Worm (Caenorhabditis elegans): ENCODE results near the gene C34C12.2.

C34C12.2 gene

DNA sequence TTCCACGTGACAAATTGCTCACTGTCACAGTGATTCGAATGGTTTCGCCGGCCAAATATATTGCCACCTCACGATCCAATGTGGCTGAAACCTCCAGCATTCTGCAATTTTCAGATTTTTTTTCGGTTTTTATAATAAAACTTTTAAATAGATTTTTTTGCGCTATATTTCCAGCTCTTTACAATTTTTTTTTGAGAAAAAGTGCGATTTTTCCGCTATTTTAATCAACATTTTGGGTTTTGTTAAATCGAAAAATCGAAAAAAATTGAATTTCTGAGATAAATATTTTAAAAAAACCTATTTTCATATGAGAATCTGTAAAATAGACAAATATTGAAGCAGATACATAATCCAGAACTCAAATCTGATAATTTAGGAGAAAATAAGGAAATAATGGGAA is 45.4 kb downstream of the C34C12.2 start, which contains the start of gene M01F1.9:
M01F1.9 (minus strand) TSS at position 101 of the 400 bp plus-strand sequence.
- TF ChIP-seq efl-3 (GFP tag; optimal IDR thresholded peaks at IDR 0.05), result no peak
- TF ChIP-seq efl-1 (optimal IDR thresholded peaks at IDR 0.05), result no peak
- TF ChIP-seq efl-1 (GFP tag; optimal IDR thresholded peaks at IDR 0.05 in 1 of 2), result peak in 1 of 2 experiments; percentile 54
- no peak for TF ChIP-seq lin-39 (tag; optimal IDR thresholded peaks at IDR 0.05)

DNA sequence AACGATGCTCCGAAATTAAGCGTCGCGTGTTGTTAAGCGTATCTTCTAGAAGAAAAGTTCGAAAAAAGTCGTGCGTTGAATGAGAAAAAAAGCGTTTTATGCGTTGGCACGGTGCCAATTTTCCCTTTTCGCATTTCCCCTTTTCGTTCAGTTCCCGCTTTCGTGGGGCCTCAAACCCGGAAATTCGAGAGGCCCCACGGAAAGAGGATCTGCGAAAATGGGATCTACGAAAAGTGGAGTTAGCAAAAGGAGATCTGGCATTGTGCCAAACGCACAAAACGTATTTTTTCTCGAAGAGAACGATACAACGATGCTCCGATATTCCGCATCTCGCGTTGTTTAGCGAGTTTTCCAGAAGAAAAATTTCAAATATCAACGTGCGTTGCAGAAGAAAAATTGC is 46.3 kb downstream of the C34C12.2 start:
- TF ChIP-seq swsn-7 (tag; optimal IDR thresholded peaks at IDR 0.05), result peak; percentile 3
- TF ChIP-seq sox-4 (tag; optimal IDR thresholded peaks at IDR 0.05), result no peak
- peak; percentile 42 for TF ChIP-seq tbx-2 (tag; optimal IDR thresholded peaks at IDR 0.05)
- TF ChIP-seq ceh-82 (tag; optimal IDR thresholded peaks at IDR 0.05), result peak in 2 of 3 experiments; percentile 5 to 18
- TF ChIP-seq nhr-47 (tag; optimal IDR thresholded peaks at IDR 0.05), result peak; percentile 52
- no peak for TF ChIP-seq fkh-10 (GFP tag; optimal IDR thresholded peaks at IDR 0.05)
- no peak for TF ChIP-seq elt-3 (tag; optimal IDR thresholded peaks at IDR 0.05)
- TF ChIP-seq nhr-71 (tag; optimal IDR thresholded peaks at IDR 0.05), result peak; percentile 33
- TF ChIP-seq nhr-90 (tag; optimal IDR thresholded peaks at IDR 0.05; ENCODE audit: poor library complexity), result peak; percentile 45
- TF ChIP-seq nhr-12 (tag; optimal IDR thresholded peaks at IDR 0.05), result no peak
- peak; percentile 22 to 80 for TF ChIP-seq efl-1 (optimal IDR thresholded peaks at IDR 0.05)
- TF ChIP-seq efl-1 (GFP tag; optimal IDR thresholded peaks at IDR 0.05 in 1 of 2), result peak; percentile 1 to 39
- peak; percentile 31 for TF ChIP-seq isw-1 (GFP tag; IDR thresholded peaks at IDR 0.05)
- TF ChIP-seq vab-15 (tag; optimal IDR thresholded peaks at IDR 0.05), result peak; percentile 65
- no peak for TF ChIP-seq zip-4 (GFP tag; optimal IDR thresholded peaks at IDR 0.05)
- peak in 1 of 2 experiments; percentile 18 for TF ChIP-seq lsy-2 (tag; optimal IDR thresholded peaks at IDR 0.05)
- peak; percentile 40; the same call in 1 of the 2 replicates for TF ChIP-seq nhr-19 (GFP tag; conservative IDR thresholded peaks at IDR 0.05)
- TF ChIP-seq C04F5.9 (tag; optimal IDR thresholded peaks at IDR 0.05), result no peak
- TF ChIP-seq fkh-8 (tag; optimal IDR thresholded peaks at IDR 0.05), result peak; percentile 23
- peak in 1 of 2 experiments; percentile 54 for TF ChIP-seq ztf-11 (tag; optimal IDR thresholded peaks at IDR 0.05)
- peak; percentile 78 for TF ChIP-seq unc-98 (GFP tag; IDR thresholded peaks at IDR 0.05)
- TF ChIP-seq rnt-1 (tag; optimal IDR thresholded peaks at IDR 0.05), result peak; percentile 60
- no peak for TF ChIP-seq mdl-1 (tag; optimal IDR thresholded peaks at IDR 0.05)
- peak; percentile 20 for TF ChIP-seq ceh-63 (GFP tag; optimal IDR thresholded peaks at IDR 0.05)
- no peak for TF ChIP-seq zag-1 (tag; optimal IDR thresholded peaks at IDR 0.05)
- peak; percentile 39 for TF ChIP-seq pax-3 (tag; optimal IDR thresholded peaks at IDR 0.05)
- peak; percentile 31 for TF ChIP-seq unc-86 (tag; optimal IDR thresholded peaks at IDR 0.05)

DNA sequence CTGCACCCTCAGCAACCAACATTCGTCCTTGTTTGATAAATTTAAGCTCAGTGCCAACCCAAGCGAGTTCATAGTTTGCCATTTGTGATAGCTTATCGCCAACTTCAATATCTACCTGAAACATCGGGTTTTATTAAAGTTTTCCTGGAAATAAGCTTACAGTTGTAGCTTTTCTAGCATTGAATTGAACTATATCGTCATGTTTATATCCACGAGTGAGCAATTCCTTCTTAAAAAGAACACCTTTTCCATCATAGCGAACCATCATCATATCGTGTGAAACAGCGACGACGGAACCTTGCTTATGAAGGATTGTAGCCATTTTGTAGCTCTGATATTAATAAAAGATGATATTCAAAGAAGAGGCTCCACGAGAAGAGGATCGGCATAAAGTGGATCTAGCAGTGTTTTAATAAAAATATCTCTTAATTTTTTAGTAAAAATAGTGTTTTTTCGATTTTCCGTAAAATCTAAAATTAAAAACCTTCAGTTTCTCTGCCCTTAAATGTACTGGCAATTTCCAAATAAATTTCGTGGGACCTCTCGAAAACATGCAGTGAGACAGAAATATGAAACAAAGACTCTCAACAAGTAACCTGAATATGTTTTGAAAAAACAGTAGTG is 48.7 kb downstream of the C34C12.2 start, which contains the start of gene M01F1.8:
M01F1.8 (minus strand) TSS at position 335 of the 624 bp plus-strand sequence.
- no peak for TF ChIP-seq efl-1 (optimal IDR thresholded peaks at IDR 0.05)
- TF ChIP-seq efl-1 (GFP tag; optimal IDR thresholded peaks at IDR 0.05 in 1 of 2), result peak in 1 of 2 experiments; percentile 3
- no peak for TF ChIP-seq vab-15 (tag; optimal IDR thresholded peaks at IDR 0.05)
- TF ChIP-seq lsy-2 (tag; optimal IDR thresholded peaks at IDR 0.05), result peak in 1 of 2 experiments; percentile 38
- TF ChIP-seq mdl-1 (tag; optimal IDR thresholded peaks at IDR 0.05), result no peak
- TF ChIP-seq isw-1 (GFP tag; IDR thresholded peaks at IDR 0.05), result no peak
- TF ChIP-seq skn-1 (tag; optimal IDR thresholded peaks at IDR 0.05), result no peak
- TF ChIP-seq dsc-1 (tag; optimal IDR thresholded peaks at IDR 0.05), result no peak

DNA sequence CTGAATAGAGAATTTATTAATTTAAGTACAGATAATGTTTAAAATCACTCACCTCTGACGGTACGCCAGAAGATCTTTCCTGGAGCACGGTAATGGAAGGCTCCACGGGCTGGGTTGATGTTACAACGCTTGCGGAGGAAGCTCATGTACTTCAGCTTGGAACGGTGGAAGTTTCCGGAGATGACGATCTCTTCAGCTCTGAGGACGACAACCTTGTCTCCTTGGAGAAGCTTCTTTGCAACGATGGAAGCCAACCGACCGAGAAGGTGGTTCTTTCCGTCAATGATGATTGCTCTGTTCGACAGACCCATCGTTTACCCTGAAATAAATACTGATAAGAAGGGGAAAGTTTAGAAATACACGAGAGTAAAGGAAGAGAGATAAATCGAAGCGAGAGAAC is 49.7 kb downstream of the C34C12.2 start, which contains the start of gene rpl-16:
rpl-16 (minus strand) TSS at position 319 of the 400 bp plus-strand sequence.
- no peak for TF ChIP-seq tlp-1 (tag; optimal IDR thresholded peaks at IDR 0.05)
- no peak for TF ChIP-seq ets-5 (GFP tag; IDR thresholded peaks at IDR 0.05)
- no peak for TF ChIP-seq ceh-90 (tag; optimal IDR thresholded peaks at IDR 0.05)
- TF ChIP-seq sox-4 (tag; optimal IDR thresholded peaks at IDR 0.05), result no peak
- TF ChIP-seq vab-15 (tag; optimal IDR thresholded peaks at IDR 0.05), result no peak
- TF ChIP-seq aha-1 (tag; optimal IDR thresholded peaks at IDR 0.05), result no peak

All from whole organism, L1 larva.